Worm (Caenorhabditis elegans): ENCODE results near the gene dhs-19.
A peak's percentile ranks its signal among the peaks of the same experiment; 100 is the strongest.

DNA sequence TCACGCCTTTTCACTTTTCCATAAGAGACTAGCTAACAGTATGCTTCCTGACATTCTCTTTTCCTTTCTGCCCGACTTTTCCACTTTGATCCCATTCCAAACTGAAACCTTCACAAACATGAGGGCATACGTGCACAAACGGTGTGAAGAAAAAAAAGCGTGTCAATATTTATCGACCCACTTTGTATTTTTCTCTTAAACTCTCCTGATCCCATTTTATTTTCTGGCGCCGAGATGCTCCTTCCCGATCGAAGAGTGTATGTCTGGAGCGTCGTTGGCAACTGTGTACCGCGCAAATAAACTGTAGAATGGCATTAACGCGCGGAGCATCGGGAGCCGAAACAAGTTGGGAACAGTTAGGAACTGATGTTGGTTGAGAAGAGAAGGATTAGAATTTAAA is 39.3 kb upstream of the dhs-19 start:
- no peak for TF ChIP-seq snpc-4 (tag; optimal IDR thresholded peaks at IDR 0.05)
- no peak for TF ChIP-seq aly-2 (tag; optimal IDR thresholded peaks at IDR 0.05)
- TF ChIP-seq fkh-10 (GFP tag; optimal IDR thresholded peaks at IDR 0.05), result no peak
- peak; percentile 99 for TF ChIP-seq pha-4 (tag; optimal IDR thresholded peaks at IDR 0.05)
- TF ChIP-seq ztf-11 (tag; optimal IDR thresholded peaks at IDR 0.05), result no peak
